Worm (Caenorhabditis elegans) whole organism, mixed stage, embryonic: Measurements from ENCODE around the gene Y97E10AR.1.

ENCODE experiments used
- elt-3 ChIP-seq: fragments of 150-350 bp; optimal IDR thresholded peaks from 2 replicates; lab custom pipeline; 2014; ENCODE audit warnings: missing biosample characterization, missing genetic modification characterization
- snpc-4 ChIP-seq: fragments of 150-350 bp; optimal IDR thresholded peaks from 2 replicates; lab custom pipeline; 2014; ENCODE audit warnings: missing biosample characterization, missing genetic modification characterization
- unc-62 ChIP-seq: fragments of 150-350 bp; optimal IDR thresholded peaks from 2 replicates; lab custom pipeline; 2014; ENCODE audit warnings: missing biosample characterization, missing genetic modification reagents, missing genetic modification characterization
- ztf-11 ChIP-seq: fragments of 150-350 bp; optimal IDR thresholded peaks from 2 replicates; lab custom pipeline; 2014; ENCODE audit warnings: missing biosample characterization, missing genetic modification characterization

DNA sequence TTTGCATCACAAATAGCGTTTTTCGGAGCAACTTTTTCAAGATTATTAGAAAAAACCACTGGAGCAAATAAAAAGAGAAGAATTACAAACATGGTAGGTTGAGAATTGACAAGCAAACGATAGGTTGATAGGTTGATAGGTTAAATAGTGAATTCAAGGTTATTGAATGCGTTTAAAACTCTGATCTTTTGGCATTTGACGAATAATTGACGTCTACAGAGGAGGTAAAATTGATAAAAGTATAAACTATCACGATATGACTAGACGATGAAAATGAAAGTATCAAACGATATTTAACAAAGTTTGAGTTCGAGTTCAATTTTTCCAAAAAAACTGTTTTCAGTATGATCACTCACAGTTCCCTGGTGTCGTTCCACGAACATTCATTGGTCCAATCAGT is 34.7 kb downstream of the Y97E10AR.1 start, which contains the start of gene ZC513.14:
- TF ChIP-seq elt-3 (tag; lab: Kevin White, UChicago) (no peak), snpc-4 (tag; lab: Kevin White, UChicago) (no peak), unc-62 (no peak), ztf-11 (tag; lab: Kevin White, UChicago) (no peak)
